Worm (Caenorhabditis elegans): ENCODE measurements around the gene T02H6.1.

DNA sequence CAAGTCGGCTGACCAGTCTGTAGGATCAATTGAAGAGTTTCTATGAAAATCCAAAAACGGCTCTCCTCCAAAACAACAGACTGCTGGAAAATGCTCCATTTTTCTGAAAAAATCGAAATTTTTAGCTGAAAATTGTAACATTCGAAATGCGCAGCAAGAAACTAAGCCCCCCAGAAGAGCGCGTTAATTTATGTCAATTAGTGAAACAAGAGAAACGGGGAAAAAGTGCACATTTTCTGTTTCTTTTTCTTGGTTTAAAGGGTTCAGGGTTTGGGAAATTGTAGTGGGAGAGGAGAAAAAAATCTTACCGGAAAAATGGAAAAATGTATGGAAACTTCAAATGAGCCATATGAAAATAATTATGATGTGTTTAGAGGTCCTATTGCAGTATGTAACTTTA lies 56.0 kb downstream of the T02H6.1 start, which contains the start of gene C08G5.7:
- no peak for TF ChIP-seq unc-62 (GFP tag; optimal IDR thresholded peaks at IDR 0.05)
- TF ChIP-seq ceh-16 (tag; optimal IDR thresholded peaks at IDR 0.05), result no peak
- TF ChIP-seq ztf-4 (tag; optimal IDR thresholded peaks at IDR 0.05), result no peak
- no peak for TF ChIP-seq lin-11 (tag; optimal IDR thresholded peaks at IDR 0.05)
- no peak for TF ChIP-seq nhr-11 (tag; optimal IDR thresholded peaks at IDR 0.05)
- no peak for TF ChIP-seq elt-1 (tag; optimal IDR thresholded peaks at IDR 0.05)
- no peak for TF ChIP-seq ztf-11 (tag; optimal IDR thresholded peaks at IDR 0.05)
- TF ChIP-seq mdl-1 (tag; optimal IDR thresholded peaks at IDR 0.05), result no peak
- no peak for TF ChIP-seq egl-27 (tag; optimal IDR thresholded peaks at IDR 0.05)
- no peak for TF ChIP-seq Y55F3AM.14 (GFP tag; optimal IDR thresholded peaks at IDR 0.05)
- no peak for TF ChIP-seq lsy-2 (tag; optimal IDR thresholded peaks at IDR 0.05)
- no peak for TF ChIP-seq nhr-77 (tag; optimal IDR thresholded peaks at IDR 0.05)
- no peak for TF ChIP-seq lin-13 (GFP tag; optimal IDR thresholded peaks at IDR 0.05)
- no peak for TF ChIP-seq ztf-1 (GFP tag; conservative IDR thresholded peaks at IDR 0.05)

All from whole organism, L2 larva.